Fruit fly (Drosophila melanogaster) S2 (cell line): Measurements from ENCODE around the gene ph-d.

Source experiments
- CG8478 ChIP-seq: fragments of >200 bp; optimal IDR thresholded peaks from 2 replicates; lab custom pipeline; 2018
- CTCF ChIP-seq, 2 experiments: fragments of >200 bp; optimal IDR thresholded peaks; 2 replicates each; lab custom pipeline; 2018

ph-d gene

DNA sequence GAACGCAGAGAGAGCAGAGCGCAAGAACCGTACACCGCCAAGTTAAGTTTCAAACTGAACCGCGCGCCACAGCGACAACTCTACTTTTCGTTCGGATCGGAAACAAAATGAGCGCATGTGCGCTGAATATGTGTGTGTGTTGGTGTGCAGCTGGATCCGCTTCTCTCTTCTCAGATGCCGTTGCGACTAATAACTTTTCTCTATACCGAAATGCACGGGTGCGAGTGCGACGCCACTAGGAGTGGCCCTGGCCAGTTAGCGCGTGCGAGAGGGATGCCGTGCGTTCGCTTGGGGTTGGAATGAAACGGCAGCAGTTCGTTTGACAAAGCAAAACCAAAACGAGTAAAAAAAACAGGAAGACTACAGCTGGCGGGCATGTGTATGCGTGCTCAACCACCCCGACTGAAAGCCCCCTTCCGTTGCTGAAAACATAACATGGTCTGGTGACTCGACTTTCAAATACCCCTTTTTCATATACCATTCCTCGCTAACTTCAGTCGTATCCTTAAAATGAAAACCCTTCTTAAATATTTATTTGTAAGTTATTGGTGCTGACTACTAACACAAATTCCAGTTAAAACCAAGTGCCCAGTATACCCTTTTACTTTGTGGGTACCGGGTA is 13.9 kb upstream of the ph-d start:
- TF ChIP-seq CG8478 (lab: Kevin White, UChicago) (peak; percentile 30), CTCF (optimal IDR thresholded peaks at IDR 0.05; lab: Kevin White, UChicago) (peak in 1 of 2 experiments; percentile 23)

DNA sequence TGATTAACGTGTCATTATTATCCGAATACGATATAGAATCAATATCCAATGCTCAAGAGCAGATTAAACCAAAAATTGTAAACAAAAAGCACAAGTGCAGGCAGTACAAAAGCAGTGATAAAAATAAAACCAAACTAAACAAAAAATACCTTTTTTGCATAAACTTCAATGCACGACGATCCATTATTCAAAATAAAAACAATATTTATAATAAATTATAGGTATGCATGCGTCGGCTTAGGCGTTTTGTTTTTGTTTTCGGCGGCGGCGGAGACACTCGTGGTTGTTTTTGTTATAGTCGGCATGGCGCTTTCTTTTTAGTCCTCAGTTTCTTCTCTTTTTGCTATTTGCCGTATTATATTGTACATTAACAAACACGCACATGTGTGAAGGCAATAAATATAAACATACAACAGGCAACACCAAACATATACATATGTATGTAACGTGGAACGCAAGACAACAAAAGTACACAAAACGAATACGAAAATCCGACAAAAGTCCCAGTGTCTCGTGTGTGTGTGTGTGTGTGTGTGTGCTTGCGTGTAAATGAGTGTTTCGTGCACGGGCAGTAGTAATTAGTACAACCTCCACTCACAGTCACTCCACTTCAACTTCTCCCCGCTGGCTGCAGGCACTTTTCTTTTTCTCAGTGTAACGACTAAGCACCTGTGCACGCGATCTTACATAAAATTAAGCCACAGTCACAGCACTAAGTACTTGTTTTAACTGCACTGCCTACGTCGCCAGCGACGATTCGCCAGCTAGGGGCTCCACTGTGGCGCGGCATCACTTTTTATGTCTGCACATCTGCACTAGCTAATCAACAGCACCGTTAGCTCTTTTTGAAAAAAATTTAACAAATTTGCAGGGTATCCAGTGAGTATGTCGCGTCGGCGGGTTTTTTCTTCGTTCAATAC is 13.0 kb upstream of the ph-d start:
- TF ChIP-seq CTCF (optimal IDR thresholded peaks at IDR 0.05; lab: Kevin White, UChicago) (no peak), CG8478 (lab: Kevin White, UChicago) (no peak)

DNA sequence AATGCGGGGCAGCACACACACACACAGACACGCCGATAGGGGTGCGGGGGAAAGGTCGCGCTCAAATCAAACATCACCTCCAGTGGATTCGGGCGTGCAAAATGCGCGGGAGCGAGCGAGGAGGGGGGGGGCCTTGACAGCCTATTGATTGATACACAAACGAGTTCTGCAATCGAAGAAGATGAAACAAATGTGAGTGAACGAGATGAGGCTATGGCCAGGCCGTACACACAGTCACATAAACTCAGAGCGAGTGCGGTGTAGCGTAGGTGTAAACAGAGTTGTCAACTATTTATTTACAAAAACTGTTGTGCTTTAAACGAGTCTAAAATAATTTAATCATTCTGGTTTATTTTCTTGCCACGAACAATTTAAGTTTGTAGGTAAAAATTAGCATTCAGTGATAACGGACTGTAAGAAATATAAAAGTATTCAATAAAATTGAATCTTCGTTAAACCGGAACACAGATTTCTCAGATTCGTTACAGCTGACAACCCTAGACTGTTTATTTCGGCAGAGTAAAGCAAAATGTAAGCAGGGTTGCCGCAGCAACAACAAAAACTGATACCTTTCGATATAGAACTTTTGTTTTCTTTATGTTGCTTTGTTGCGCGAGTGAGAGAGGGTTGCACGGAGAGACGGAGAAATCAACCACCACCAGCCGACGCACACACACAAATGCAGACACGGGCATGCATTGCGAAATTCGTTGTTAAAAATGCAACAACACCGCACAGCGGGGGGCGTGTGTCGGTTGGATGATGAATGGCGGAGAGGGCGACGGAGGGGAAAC is 12.1 kb upstream of the ph-d start:
- TF ChIP-seq CG8478 (lab: Kevin White, UChicago): no peak
- TF ChIP-seq CTCF (optimal IDR thresholded peaks at IDR 0.05; lab: Kevin White, UChicago): no peak

DNA sequence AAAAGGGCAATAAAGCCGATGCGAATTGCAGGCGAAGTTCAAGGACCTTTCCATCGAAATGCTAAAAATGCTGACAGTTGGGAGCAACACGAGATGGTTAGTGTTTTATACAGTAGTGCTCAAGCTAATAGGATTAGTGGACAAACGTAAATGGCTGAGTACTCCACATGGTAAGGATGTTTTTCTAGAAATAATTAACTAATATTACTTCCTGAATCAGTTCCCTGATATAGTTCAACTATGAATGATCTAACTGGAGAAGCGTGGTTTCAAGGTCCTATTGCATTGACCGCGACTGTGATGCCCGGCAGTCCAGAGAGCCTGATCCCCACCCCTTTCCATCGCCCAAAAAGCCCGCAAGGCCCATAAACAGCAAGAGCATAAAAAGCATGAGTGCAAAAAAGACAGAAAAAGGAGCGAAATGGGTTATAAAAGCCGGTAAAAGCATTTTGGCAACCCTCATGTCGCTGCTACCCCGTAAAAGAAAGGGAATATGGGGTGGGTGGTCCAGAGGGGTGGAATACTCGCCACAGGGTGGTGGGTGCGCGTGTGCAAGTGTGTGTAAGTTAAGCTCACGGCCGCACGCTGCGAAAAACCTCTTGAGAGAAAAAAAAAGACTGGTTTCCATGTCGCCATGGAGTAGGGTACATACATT is 11.3 kb upstream of the ph-d start:
- TF ChIP-seq CG8478 (lab: Kevin White, UChicago) (no peak), CTCF (optimal IDR thresholded peaks at IDR 0.05; lab: Kevin White, UChicago) (no peak)

DNA sequence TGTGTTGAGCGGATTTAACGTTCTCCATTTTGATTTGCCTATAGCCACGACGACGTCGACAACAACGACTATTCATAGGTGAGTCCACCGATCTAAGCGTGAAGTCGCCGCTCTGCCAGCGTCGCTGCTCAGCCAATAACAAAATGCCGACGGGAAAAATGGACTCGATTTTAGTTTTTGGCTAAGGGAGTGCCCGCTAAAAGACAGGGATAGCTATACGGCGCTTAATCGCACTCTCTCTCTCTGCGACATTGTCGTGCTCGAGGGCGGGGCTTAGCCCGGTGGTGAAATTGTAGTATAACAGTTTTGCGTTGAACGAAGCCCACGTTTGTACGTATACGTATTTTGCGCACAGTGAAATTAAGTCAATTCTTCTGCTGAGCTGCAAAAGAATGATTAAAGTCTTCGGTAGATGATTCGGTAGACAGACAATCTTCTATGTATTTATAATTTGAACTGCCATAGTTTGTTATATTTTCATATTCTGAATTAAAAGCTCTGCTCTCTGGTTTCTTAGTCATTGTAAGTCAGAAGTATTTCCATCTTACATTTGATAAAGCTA is 2.5 kb upstream of the ph-d start:
- TF ChIP-seq CTCF (optimal IDR thresholded peaks at IDR 0.05; lab: Kevin White, UChicago): peak in 1 of 2 experiments; percentile 48
- TF ChIP-seq CG8478 (lab: Kevin White, UChicago): no peak

DNA sequence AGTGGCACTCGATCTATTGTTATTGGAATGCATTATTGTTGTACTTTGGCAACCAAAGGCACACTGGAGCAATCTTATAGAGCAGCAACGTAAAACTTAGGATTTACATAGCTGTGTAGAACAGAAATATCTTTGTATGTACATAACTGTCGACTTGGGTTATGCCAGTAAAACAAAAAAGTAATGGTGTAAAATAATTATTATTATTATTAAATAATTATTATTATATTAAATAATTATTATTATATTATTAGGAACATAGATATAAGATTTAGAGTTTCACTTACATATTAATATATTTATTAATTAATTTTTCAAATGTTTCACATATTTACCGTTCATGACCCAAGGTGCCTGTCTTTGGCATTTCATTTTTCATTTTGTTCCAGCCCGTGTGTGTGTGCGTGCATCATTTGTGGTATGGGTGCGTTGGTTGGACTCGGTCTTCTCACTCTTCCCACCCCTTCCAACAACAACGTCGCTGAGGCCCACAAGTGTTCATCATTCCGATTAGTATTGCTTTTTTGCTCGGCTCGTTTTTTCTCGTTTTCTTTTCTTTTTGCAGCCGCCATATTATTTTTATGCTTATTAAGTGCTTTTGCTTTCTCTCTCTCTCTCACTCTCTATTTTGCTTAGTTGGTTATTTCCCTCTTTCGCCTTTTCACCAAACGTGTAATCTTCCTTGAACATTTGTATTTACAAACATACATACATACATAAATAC is 1.0 kb upstream of the ph-d start:
- TF ChIP-seq CG8478 (lab: Kevin White, UChicago): no peak
- no peak for TF ChIP-seq CTCF (optimal IDR thresholded peaks at IDR 0.05; lab: Kevin White, UChicago)

DNA sequence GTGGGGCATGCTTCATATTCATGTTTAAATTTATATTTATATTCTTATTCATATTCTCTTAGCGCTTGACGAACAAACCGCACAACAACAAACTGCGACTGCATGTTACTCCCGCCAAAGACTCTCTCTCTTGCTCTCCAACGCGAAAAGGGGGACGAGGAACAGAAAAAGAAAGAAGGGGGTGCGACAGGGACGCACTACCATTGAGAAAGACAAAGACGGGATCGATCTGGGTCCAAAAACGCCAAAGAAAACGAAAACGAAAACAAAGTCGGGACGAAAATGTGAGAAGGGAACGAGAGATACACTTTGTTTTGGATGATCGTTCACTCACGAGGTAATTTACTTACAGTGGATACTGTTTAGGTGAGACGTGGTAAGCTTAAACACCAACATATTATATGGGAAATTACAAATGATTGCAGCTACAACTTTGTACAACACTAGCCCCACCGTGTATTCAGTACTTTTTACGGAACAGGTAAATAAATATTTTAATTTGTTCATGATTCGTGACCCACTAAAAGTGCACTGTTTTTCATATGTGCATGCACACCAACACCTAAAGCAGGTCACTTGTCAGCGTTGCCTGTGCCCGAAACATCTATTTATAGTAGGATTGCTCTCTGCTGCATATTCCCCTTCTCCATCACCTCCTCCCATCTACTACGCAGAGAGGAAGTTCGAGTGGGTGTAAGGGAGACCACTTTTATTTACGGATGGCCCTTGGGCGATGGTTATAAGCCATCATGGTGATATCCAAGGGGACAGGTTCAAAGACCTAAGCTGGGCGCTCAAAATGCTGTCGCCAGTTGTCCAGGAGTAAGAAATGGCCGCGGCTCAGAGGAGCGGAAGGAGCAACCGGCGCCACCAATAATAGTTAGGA is 1.1 kb downstream of the ph-d start:
- no peak for TF ChIP-seq CTCF (optimal IDR thresholded peaks at IDR 0.05; lab: Kevin White, UChicago)
- TF ChIP-seq CG8478 (lab: Kevin White, UChicago): no peak

DNA sequence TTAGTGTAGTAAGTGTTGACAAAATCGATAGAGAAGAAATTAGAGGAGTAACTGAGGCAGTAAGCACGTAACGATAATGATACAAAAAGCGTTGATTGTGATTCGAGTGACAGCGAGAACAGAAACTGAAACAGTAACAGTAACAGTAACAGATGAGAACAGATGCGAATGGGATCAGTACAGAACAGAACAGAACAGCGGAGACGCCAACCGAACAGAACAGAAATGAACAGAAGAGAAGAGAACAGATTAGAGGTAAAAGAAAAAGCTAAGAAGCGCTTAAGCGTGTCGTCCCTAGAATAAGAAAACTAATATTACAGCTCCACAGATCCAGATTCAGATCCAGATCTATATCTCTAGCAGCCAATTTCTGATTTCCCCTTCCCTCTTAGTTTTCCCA is 10.4 kb downstream of the ph-d start:
- TF ChIP-seq CTCF (optimal IDR thresholded peaks at IDR 0.05; lab: Kevin White, UChicago) (peak; percentile 32 to 45), CG8478 (lab: Kevin White, UChicago) (no peak)

DNA sequence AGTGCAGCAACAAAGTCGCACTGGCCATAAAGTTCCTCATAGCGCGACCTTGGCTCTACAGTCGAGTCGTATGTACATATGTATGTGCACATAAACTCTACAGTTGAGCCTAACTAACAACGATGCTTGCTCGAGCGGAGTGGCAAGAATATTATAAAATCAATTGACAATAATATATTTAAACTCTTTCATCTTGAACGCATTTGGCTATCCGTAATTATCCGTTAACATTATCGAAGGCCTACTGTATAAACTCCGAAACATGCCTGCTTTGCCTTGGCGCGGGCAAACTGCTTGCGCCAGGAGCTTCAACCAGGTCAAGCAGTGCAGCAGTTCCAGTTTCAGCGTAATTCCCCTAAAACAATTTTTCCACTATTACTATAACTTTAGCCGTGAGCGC is 14.4 kb downstream of the ph-d start:
- TF ChIP-seq CTCF (optimal IDR thresholded peaks at IDR 0.05; lab: Kevin White, UChicago): no peak
- no peak for TF ChIP-seq CG8478 (lab: Kevin White, UChicago)

DNA sequence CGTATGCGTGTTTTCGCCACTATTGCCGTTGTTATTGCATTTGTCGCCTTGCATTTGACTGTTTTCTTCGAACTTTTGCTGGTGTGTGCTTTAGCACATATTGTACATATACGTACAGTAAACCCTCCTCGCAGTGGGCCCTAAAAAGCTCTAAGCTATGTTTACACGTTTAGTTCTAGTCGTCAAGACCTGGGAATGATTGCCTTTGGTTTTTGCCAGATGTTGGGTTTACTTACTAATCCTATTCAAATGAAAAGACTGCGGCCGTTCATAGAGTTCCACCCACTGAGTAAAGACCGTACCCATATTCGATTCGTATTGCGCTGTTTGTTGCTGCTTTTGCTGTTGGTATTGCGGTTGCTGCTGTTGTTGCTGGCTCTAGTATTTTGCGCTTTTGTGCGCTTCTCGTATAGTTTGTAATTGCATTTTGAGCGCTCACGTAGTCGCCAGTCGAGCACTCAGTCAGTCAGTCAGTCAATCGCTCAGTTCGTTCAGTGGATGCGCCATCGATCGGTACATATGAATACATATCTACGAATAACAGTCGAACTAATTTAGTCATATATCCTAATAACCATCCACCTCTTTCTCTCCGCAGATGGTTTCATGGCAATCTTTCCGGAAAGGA is 15.2 kb downstream of the ph-d start:
- TF ChIP-seq CTCF (optimal IDR thresholded peaks at IDR 0.05; lab: Kevin White, UChicago): no peak
- no peak for TF ChIP-seq CG8478 (lab: Kevin White, UChicago)

DNA sequence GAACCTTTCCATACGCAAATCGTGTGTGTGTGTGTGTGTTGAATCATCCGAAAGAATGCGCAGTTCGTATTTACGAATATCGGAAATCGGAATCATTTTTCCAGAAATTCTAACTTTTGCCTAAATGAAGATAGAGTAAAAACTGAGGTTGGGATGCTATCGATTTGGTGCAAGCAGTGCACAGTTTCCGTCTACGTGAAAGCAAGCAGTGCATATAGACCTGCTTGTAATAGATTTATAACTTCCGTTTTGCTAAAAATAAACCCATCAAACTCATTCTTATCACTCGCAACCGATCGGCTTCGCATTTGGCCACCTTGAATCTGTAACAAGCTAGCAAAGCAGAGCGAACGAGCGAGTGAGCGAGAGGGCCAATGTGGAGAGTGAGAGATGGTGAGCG is 16.7 kb downstream of the ph-d start:
- TF ChIP-seq CTCF (optimal IDR thresholded peaks at IDR 0.05; lab: Kevin White, UChicago) (no peak), CG8478 (lab: Kevin White, UChicago) (no peak)

DNA sequence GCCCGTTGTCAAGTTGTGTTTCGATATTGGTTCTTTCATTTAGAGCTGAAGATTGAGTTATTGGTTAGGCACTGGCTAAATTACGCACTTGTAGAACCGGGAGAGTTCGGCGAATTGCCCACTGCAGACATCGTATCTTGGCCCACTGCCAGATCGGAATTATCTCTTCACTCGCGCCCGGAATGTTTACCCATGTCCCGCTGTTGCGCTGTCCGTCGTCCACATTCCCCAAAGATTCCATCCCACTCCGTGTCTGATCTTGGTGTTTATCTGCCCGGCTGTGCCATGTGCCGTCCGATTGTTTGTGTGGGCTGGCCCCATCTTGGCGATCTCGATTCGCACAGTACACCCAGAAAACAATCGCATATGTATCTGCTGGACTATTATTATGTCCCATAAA is 18.7 kb downstream of the ph-d start:
- TF ChIP-seq CG8478 (lab: Kevin White, UChicago): no peak
- no peak for TF ChIP-seq CTCF (optimal IDR thresholded peaks at IDR 0.05; lab: Kevin White, UChicago)
